Worm (Caenorhabditis elegans): ENCODE results near the gene lars-1.

DNA sequence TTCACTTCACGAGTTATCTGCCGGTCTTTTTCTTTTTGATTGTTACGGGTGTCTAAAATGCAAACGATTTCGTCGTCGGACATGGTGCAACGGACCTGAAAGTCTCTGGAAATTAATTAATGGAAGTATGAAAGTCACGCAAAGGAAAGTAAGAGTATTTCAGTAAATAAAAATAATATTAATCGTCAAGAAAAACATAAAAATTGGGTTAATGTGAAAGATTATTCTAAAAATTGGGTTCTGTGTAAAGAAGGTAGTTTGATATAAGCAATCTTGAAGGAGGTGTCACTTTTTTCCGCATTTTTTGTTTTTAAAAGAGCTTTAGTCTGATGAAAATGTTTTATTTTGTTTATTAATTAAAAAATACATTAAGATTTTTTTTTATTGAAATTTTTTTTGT lies 29.3 kb downstream of the lars-1 start, which contains the start of gene C16C10.9:
- TF ChIP-seq F13C5.2 (tag; optimal IDR thresholded peaks at IDR 0.05) = no peak
- no peak for TF ChIP-seq ama-1 (optimal IDR thresholded peaks at IDR 0.05)
- no peak for TF ChIP-seq B0310.2 (tag; optimal IDR thresholded peaks at IDR 0.05)
- no peak for TF ChIP-seq tbx-11 (GFP tag; IDR thresholded peaks at IDR 0.05)
- TF ChIP-seq aly-1 (tag; optimal IDR thresholded peaks at IDR 0.05) = no peak
- TF ChIP-seq hmg-4 (GFP tag; optimal IDR thresholded peaks at IDR 0.05) = no peak
- no peak for TF ChIP-seq tbx-37 (GFP tag; conservative IDR thresholded peaks at IDR 0.05)
- no peak for TF ChIP-seq scrt-1 (GFP tag; IDR thresholded peaks at IDR 0.05)
- TF ChIP-seq flt-1 (GFP tag; IDR thresholded peaks at IDR 0.05) = no peak
- no peak for TF ChIP-seq ets-7 (tag; optimal IDR thresholded peaks at IDR 0.05)
- TF ChIP-seq tra-4 (tag; optimal IDR thresholded peaks at IDR 0.05) = no peak
- no peak for TF ChIP-seq ceh-13 (GFP tag; optimal IDR thresholded peaks at IDR 0.05)
- TF ChIP-seq pes-1 (GFP tag; IDR thresholded peaks at IDR 0.05) = no peak
- no peak for TF ChIP-seq hnd-1 (tag; optimal IDR thresholded peaks at IDR 0.05)
